Fruit fly (Drosophila melanogaster) whole organism, embryonic: ENCODE data around the gene ben.

ENCODE experiments used
- Blimp-1 ChIP-seq: fragments of 200-800 bp; sonication (Bioruptor generic); optimal IDR thresholded peaks from 3 replicates; lab custom pipeline; 2018; ENCODE audit warnings: missing biosample characterization, missing genetic modification characterization, mild to moderate bottlenecking, moderate library complexity, missing genetic modification reagents
- CG15011 ChIP-seq: fragments of 200-800 bp; sonication (Bioruptor generic); optimal IDR thresholded peaks from 3 replicates; lab custom pipeline; 2018; ENCODE audit warnings: missing biosample characterization, mild to moderate bottlenecking, missing genetic modification characterization
- CG1529 ChIP-seq: fragments of 200-800 bp; sonication (Bioruptor generic); optimal IDR thresholded peaks from 3 replicates; lab custom pipeline; 2018; ENCODE audit warnings: missing biosample characterization, missing genetic modification characterization
- CG32532 ChIP-seq: fragments of 200-800 bp; sonication (Bioruptor generic); IDR thresholded peaks from 2 replicates; pipeline ENCODE4 v1.3.6; 2022; ENCODE audit warnings: missing biosample characterization, missing genetic modification characterization
- CG4282 ChIP-seq: fragments of 200-800 bp; sonication (Bioruptor generic); optimal IDR thresholded peaks from 2 replicates; lab custom pipeline; 2016; ENCODE audit warnings: missing biosample characterization, missing genetic modification characterization
- CG4730 ChIP-seq: fragments of 200-800 bp; sonication (Bioruptor generic); IDR thresholded peaks from 2 replicates; pipeline ENCODE4 v1.3.6; 2022; ENCODE audit warnings: missing biosample characterization, missing genetic modification characterization
- CG6854 ChIP-seq: fragments of 200-800 bp; sonication (Bioruptor generic); optimal IDR thresholded peaks from 3 replicates; lab custom pipeline; 2017; ENCODE audit warnings: missing biosample characterization, mild to moderate bottlenecking, missing genetic modification characterization
- Ets65A ChIP-seq: fragments of 200-800 bp; sonication (Bioruptor generic); peaks from one replicate; lab custom pipeline; 2016; ENCODE audit warnings: missing biosample characterization, missing genetic modification characterization
- H15 ChIP-seq: fragments of 200-800 bp; sonication (Bioruptor generic); IDR thresholded peaks from 3 replicates; pipeline ENCODE4 v1.3.6; 2022; ENCODE audit warnings: missing biosample characterization, missing genetic modification characterization
- maf-S ChIP-seq: fragments of 200-800 bp; sonication (Bioruptor generic); optimal IDR thresholded peaks from 2 replicates; lab custom pipeline; 2016; ENCODE audit warnings: missing biosample characterization, missing genetic modification characterization
- sisA ChIP-seq: fragments of 200-800 bp; sonication (Bioruptor generic); IDR thresholded peaks from 2 replicates; pipeline ENCODE4 v1.3.6; 2022; ENCODE audit warnings: missing biosample characterization, missing genetic modification characterization

dm6 chrX:13954936-13955335 lies 41.2 kb upstream of the ben start, which contains the start of gene CG11068:
- TF ChIP-seq CG1529, result no peak
- no peak for TF ChIP-seq sisA
- TF ChIP-seq CG32532 (GFP tag; lab: Robert Waterston, UW), result no peak
- TF ChIP-seq Blimp-1 (GFP tag; lab: Kevin White, UChicago), result no peak
- TF ChIP-seq CG6854, result no peak
- TF ChIP-seq H15 (GFP tag; lab: Robert Waterston, UW), result no peak
- no peak for TF ChIP-seq maf-S
- no peak for TF ChIP-seq CG4282 (GFP tag; lab: Kevin White, UChicago)
- no peak for TF ChIP-seq CG15011 (GFP tag; lab: Kevin White, UChicago)
- TF ChIP-seq Ets65A, result no peak
- no peak for TF ChIP-seq CG4730 (GFP tag; lab: Robert Waterston, UW)
